Worm (Caenorhabditis elegans) whole organism, late embryonic: Measurements from ENCODE around the gene F57B7.2.
"Not testable (repeated sequence)": the region's sequence is repeated elsewhere in the genome, so short reads cannot be mapped to it uniquely, and the experiment has no call there.

Source experiments
- C08G9.2 ChIP-seq: sonication (generic microtip); optimal IDR thresholded peaks from 2 replicates; lab custom pipeline; 2016; ENCODE audit warnings: mild to moderate bottlenecking, missing genetic modification characterization, moderate library complexity, missing compliant biosample characterization
- C38D4.7 ChIP-seq: fragments of 200-800 bp; sonication (Bioruptor generic); optimal IDR thresholded peaks from 2 replicates; lab custom pipeline; 2018; ENCODE audit warnings: mild to moderate bottlenecking, missing genetic modification characterization, moderate library complexity, missing compliant biosample characterization
- F13H6.1 ChIP-seq: sonication (generic microtip); optimal IDR thresholded peaks from 2 replicates; lab custom pipeline; 2016; ENCODE audit warnings: missing genetic modification characterization, missing compliant biosample characterization
- K09A11.1 ChIP-seq: sonication (generic microtip); optimal IDR thresholded peaks from 2 replicates; lab custom pipeline; 2017; ENCODE audit warnings: antibody characterized with exemption, mild to moderate bottlenecking, missing genetic modification characterization, missing compliant biosample characterization; ENCODE audit not compliant: insufficient read depth
- T23F11.4 ChIP-seq: fragments of 200-800 bp; sonication (Bioruptor generic); optimal IDR thresholded peaks from 2 replicates; lab custom pipeline; 2018; ENCODE audit warnings: mild to moderate bottlenecking, missing genetic modification characterization, missing compliant biosample characterization
- ceh-14 ChIP-seq: sonication (generic microtip); optimal IDR thresholded peaks from 2 replicates; lab custom pipeline; 2016; ENCODE audit warnings: missing genotype, missing genetic modification characterization, missing compliant biosample characterization
- ceh-19 ChIP-seq: fragments of 200-800 bp; sonication (Bioruptor generic); optimal IDR thresholded peaks from 2 replicates; lab custom pipeline; 2018; ENCODE audit warnings: mild to moderate bottlenecking, missing genetic modification characterization, missing compliant biosample characterization
- ceh-22 ChIP-seq: sonication (generic microtip); optimal IDR thresholded peaks from 2 replicates; lab custom pipeline; 2017; ENCODE audit warnings: missing biosample characterization, missing genetic modification characterization
- ceh-24 ChIP-seq: sonication (generic microtip); optimal IDR thresholded peaks from 2 replicates; lab custom pipeline; 2016; ENCODE audit warnings: mild to moderate bottlenecking, missing genetic modification characterization, missing compliant biosample characterization
- ceh-30 ChIP-seq: fragments of 150-350 bp; optimal IDR thresholded peaks from 2 replicates; lab custom pipeline; 2014; ENCODE audit warnings: missing biosample characterization, missing genetic modification characterization
- ceh-34 ChIP-seq: sonication (generic microtip); optimal IDR thresholded peaks from 2 replicates; lab custom pipeline; 2016; ENCODE audit warnings: mild to moderate bottlenecking, missing genetic modification characterization, missing compliant biosample characterization
- ceh-9 ChIP-seq: sonication (generic microtip); optimal IDR thresholded peaks from 2 replicates; lab custom pipeline; 2016; ENCODE audit warnings: mild to moderate bottlenecking, missing genetic modification characterization, inconsistent platforms, missing compliant biosample characterization
- che-1 ChIP-seq: sonication (generic microtip); optimal IDR thresholded peaks from 2 replicates; lab custom pipeline; 2016; ENCODE audit warnings: mild to moderate bottlenecking, missing genetic modification characterization, missing compliant biosample characterization
- dmd-4 ChIP-seq: sonication (generic microtip); optimal IDR thresholded peaks from 2 replicates; lab custom pipeline; 2016; ENCODE audit warnings: borderline replicate concordance, missing genetic modification characterization, missing compliant biosample characterization
- fax-1 ChIP-seq: sonication (generic microtip); optimal IDR thresholded peaks from 2 replicates; lab custom pipeline; 2016; ENCODE audit warnings: missing genotype, missing genetic modification characterization, missing compliant biosample characterization
- fkh-10 ChIP-seq: fragments of 150-350 bp; optimal IDR thresholded peaks from 2 replicates; lab custom pipeline; 2014; ENCODE audit warnings: missing biosample characterization, missing genetic modification reagents, missing genetic modification characterization
- fkh-6 ChIP-seq: sonication (generic microtip); optimal IDR thresholded peaks from 2 replicates; lab custom pipeline; 2016; ENCODE audit warnings: missing genetic modification characterization, missing compliant biosample characterization
- hlh-30 ChIP-seq: sonication (generic microtip); optimal IDR thresholded peaks from 2 replicates; lab custom pipeline; 2017; ENCODE audit warnings: antibody characterized with exemption, missing genetic modification characterization, missing compliant biosample characterization; ENCODE audit not compliant: insufficient read depth
- hlh-8 ChIP-seq: sonication (generic microtip); optimal IDR thresholded peaks from 2 replicates; lab custom pipeline; 2016; ENCODE audit warnings: missing genotype, missing genetic modification characterization, missing compliant biosample characterization
- mec-3 ChIP-seq: sonication (generic microtip); optimal IDR thresholded peaks from 2 replicates; lab custom pipeline; 2016; ENCODE audit warnings: borderline replicate concordance, missing genetic modification characterization, missing compliant biosample characterization
- nfya-1 ChIP-seq: sonication (generic microtip); optimal IDR thresholded peaks from 2 replicates; lab custom pipeline; 2017; ENCODE audit warnings: missing genetic modification characterization, mild to moderate bottlenecking, missing compliant biosample characterization, antibody characterized with exemption, moderate library complexity
- odd-2 ChIP-seq: sonication (generic microtip); optimal IDR thresholded peaks from 2 replicates; lab custom pipeline; 2017; ENCODE audit warnings: antibody characterized with exemption, mild to moderate bottlenecking, missing genetic modification characterization, missing compliant biosample characterization
- pha-2 ChIP-seq: sonication (generic microtip); optimal IDR thresholded peaks from 2 replicates; lab custom pipeline; 2017; ENCODE audit warnings: mild to moderate bottlenecking, missing genetic modification characterization, missing compliant biosample characterization
- pha-4 ChIP-seq: fragments of 150-350 bp; optimal IDR thresholded peaks from 2 replicates; lab custom pipeline; 2018; ENCODE audit warnings: missing biosample characterization, missing genetic modification reagents, missing genetic modification characterization
- rnt-1 ChIP-seq: sonication (generic microtip); optimal IDR thresholded peaks from 2 replicates; lab custom pipeline; 2016; ENCODE audit warnings: missing genetic modification characterization, missing compliant biosample characterization
- sox-2 ChIP-seq: fragments of 200-800 bp; sonication (Bioruptor generic); IDR thresholded peaks from 2 replicates; pipeline ENCODE4 v1.3.6; 2022; ENCODE audit warnings: missing genetic modification reagents, missing genetic modification characterization, missing compliant biosample characterization
- tbx-2 ChIP-seq: sonication (generic microtip); optimal IDR thresholded peaks from 2 replicates; lab custom pipeline; 2016; ENCODE audit warnings: missing genetic modification characterization, missing compliant biosample characterization
- tbx-7 ChIP-seq: sonication (generic microtip); optimal IDR thresholded peaks from 2 replicates; lab custom pipeline; 2016; ENCODE audit warnings: missing genotype, missing genetic modification characterization, missing compliant biosample characterization
- ttx-3 ChIP-seq: sonication (generic microtip); optimal IDR thresholded peaks from 2 replicates; lab custom pipeline; 2016; ENCODE audit warnings: missing genetic modification reagents, missing genetic modification characterization, missing compliant biosample characterization
- unc-3 ChIP-seq, 2 experiments: fragments of 200-800 bp in 1 of 2; sonication (Bioruptor generic) in 1 of 2; sonication (generic microtip) in 1 of 2; conservative IDR thresholded peaks in 1 of 2; optimal IDR thresholded peaks in 1 of 2; 2 replicates each; pipeline versions ENCODE4 v1.3.6 to Lab custom; 2016 to 2022; ENCODE audit warnings: missing compliant biosample characterization in 2 of 2, missing genetic modification characterization in 2 of 2, missing genetic modification reagents in 1 of 2
- unc-42 ChIP-seq: sonication (generic microtip); optimal IDR thresholded peaks from 2 replicates; lab custom pipeline; 2016; ENCODE audit warnings: missing genotype, missing genetic modification characterization, missing compliant biosample characterization
- unc-86 ChIP-seq: sonication (generic microtip); optimal IDR thresholded peaks from 2 replicates; lab custom pipeline; 2016; ENCODE audit warnings: missing genetic modification characterization, missing compliant biosample characterization
- zip-5 ChIP-seq: sonication (generic microtip); optimal IDR thresholded peaks from 2 replicates; lab custom pipeline; 2016; ENCODE audit warnings: missing genetic modification characterization, missing compliant biosample characterization

F57B7.2 gene

DNA sequence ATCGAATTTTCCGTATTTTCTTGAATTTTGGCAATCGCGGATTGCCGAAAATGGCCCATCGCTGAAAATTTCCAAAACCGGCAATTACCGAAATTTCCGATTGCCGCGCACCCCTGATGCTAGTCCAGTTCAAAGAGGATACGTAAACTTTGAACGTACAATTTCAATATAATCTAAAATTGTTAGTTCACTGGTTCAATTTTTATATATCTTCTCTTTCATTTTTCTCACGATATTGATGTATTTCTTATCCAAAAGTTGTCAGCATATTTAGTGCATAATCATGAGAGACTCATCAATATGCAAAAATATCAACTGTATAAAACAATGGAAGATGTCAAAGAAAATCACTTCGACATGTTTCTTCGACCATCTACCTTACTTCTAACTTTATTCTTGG, 44.8 kb downstream of the F57B7.2 start, which contains the start of gene nas-17:
TSS of gene nas-17 (plus strand) at position 301 of the 400 bp plus-strand sequence.
- TF ChIP-seq pha-2 (tag; lab: Kevin White, UChicago): no peak
- no peak for TF ChIP-seq ttx-3 (tag; lab: Kevin White, UChicago)
- no peak for TF ChIP-seq rnt-1
- no peak for TF ChIP-seq fax-1 (tag; lab: Kevin White, UChicago)
- TF ChIP-seq F13H6.1 (tag; lab: Kevin White, UChicago): no peak
- no peak for TF ChIP-seq sox-2 (GFP tag; lab: Robert Waterston, UW)
- no peak for TF ChIP-seq ceh-34 (tag; lab: Kevin White, UChicago)
- TF ChIP-seq ceh-9 (tag; lab: Kevin White, UChicago): no peak
- no peak for TF ChIP-seq hlh-8 (tag; lab: Kevin White, UChicago)
- no peak for TF ChIP-seq fkh-10 (GFP tag; lab: Kevin White, UChicago)
- TF ChIP-seq odd-2 (tag; lab: Kevin White, UChicago): no peak
- no peak for TF ChIP-seq hlh-30 (tag; lab: Kevin White, UChicago)
- TF ChIP-seq fkh-6 (tag; lab: Kevin White, UChicago): no peak
- no peak for TF ChIP-seq ceh-19 (GFP tag; lab: Kevin White, UChicago)
- no peak for TF ChIP-seq pha-4
- TF ChIP-seq che-1 (tag; lab: Kevin White, UChicago): no peak
- no peak for TF ChIP-seq unc-86
- no peak for TF ChIP-seq ceh-30 (tag; lab: Kevin White, UChicago)
- no peak for TF ChIP-seq unc-3 (GFP tag; conservative IDR thresholded peaks at IDR 0.05; lab: Robert Waterston, UW)
- TF ChIP-seq unc-3 (tag; optimal IDR thresholded peaks at IDR 0.05; lab: Kevin White, UChicago): no peak

DNA sequence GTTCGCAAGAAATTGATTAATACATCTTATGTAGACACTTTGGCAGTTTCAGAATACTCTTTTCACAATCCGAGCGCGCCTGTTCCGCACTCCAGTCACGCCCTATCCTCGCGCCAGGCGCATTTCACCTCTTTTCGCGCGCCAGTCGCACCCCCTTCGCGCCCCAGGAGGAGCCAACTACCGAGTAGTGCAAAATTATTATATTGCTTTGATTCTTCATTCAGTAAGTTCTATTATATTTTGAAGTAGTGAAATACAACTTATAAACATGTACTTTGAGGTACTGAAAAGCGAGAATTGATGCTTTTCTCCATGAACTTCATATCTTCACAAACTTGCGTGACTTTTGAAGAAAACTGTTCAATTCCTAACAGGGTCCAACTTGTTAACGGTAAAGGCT, 47.3 kb downstream of the F57B7.2 start, which contains the start of gene nas-18:
TSS of gene nas-18 (plus strand) at position 301 of the 400 bp plus-strand sequence.
- not testable (repeated sequence) for TF ChIP-seq unc-42; tbx-7 (tag; lab: Kevin White, UChicago); ceh-22

DNA sequence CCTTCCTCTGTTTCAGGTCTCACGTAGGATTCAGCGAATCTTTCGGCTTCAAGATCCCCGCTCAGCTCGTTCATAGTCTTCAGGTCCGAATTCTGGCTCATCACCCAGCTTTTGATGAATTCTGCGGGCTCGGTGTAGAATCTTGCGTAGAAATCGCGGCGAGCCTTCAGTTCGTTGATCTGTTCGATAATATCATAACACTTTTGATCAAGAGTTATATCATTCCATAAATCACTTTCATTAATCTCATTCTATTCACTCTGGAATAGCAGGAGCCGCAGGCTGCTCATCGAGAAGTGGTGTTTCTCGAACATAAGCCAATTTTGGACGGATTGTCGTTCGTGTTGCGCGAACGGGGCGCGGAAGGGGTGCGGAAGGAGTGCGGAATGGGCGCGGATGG, 48.4 kb downstream of the F57B7.2 start, which contains the start of gene K03B8.4:
TSS of gene K03B8.4 (minus strand) at position 101 of the 400 bp plus-strand sequence.
- not testable (repeated sequence) for TF ChIP-seq mec-3 (tag; lab: Kevin White, UChicago); tbx-2; dmd-4 (tag; lab: Kevin White, UChicago)

DNA sequence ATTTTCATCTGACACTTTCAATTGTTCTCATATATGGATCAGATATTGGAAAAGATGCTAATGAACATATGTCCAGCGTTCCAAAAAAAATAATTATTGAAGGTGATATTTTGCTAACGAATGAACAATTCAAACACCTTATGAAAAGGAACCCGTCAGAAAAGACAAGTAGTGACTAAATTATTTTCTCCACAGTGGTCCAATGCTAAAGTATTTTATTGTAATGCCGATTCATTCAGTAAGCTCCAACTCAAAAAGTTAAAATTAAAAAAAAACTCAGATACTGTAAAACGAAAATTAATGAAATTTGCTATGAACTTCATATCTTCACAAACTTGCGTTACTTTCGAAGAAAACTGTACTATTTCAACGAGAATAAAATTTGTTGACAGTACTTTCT, 51.4 kb downstream of the F57B7.2 start, which contains the start of gene nas-16:
TSS of gene nas-16 (plus strand) at position 301 of the 400 bp plus-strand sequence.
- no peak for TF ChIP-seq unc-86
- TF ChIP-seq C38D4.7: no peak
- TF ChIP-seq nfya-1: no peak
- TF ChIP-seq dmd-4 (tag; lab: Kevin White, UChicago): no peak
- TF ChIP-seq ceh-24 (tag; lab: Kevin White, UChicago): no peak
- no peak for TF ChIP-seq zip-5 (tag; lab: Kevin White, UChicago)
- TF ChIP-seq ceh-14 (tag; lab: Kevin White, UChicago): no peak
- no peak for TF ChIP-seq rnt-1
- no peak for TF ChIP-seq T23F11.4 (GFP tag; lab: Kevin White, UChicago)
- TF ChIP-seq fax-1 (tag; lab: Kevin White, UChicago): no peak
- no peak for TF ChIP-seq mec-3 (tag; lab: Kevin White, UChicago)
- no peak for TF ChIP-seq C08G9.2 (tag; lab: Kevin White, UChicago)
- TF ChIP-seq K09A11.1 (tag; lab: Kevin White, UChicago): no peak
